Fruit fly (Drosophila melanogaster) whole organism, adult: Measurements from ENCODE around the gene aay.

Source experiments
- CG11617 ChIP-seq: fragments of 200-800 bp; sonication (Bioruptor generic); optimal IDR thresholded peaks from 2 replicates; lab custom pipeline; 2017; ENCODE audit warnings: mild to moderate bottlenecking, missing biosample characterization, missing genetic modification reagents, missing genetic modification characterization
- CG12768 ChIP-seq: fragments of 200-800 bp; sonication (Bioruptor generic); optimal IDR thresholded peaks from 2 replicates; lab custom pipeline; 2017; ENCODE audit warnings: missing biosample characterization, missing genetic modification characterization, mild to moderate bottlenecking, moderate library complexity, missing genetic modification reagents
- CG14711 ChIP-seq: fragments of 200-800 bp; sonication (Bioruptor generic); optimal IDR thresholded peaks from 2 replicates; lab custom pipeline; 2018; ENCODE audit warnings: missing biosample characterization, mild to moderate bottlenecking, missing genetic modification characterization, moderate library complexity
- CG1620 ChIP-seq: fragments of 200-800 bp; sonication (Bioruptor generic); optimal IDR thresholded peaks from 2 replicates; lab custom pipeline; 2016; ENCODE audit warnings: missing biosample characterization, missing genetic modification characterization
- CG33017 ChIP-seq: fragments of 200-800 bp; sonication (Bioruptor generic); optimal IDR thresholded peaks from 2 replicates; lab custom pipeline; 2018; ENCODE audit warnings: missing biosample characterization, mild to moderate bottlenecking, missing genetic modification characterization, moderate library complexity
- CG5204 ChIP-seq: fragments of 200-800 bp; sonication (Bioruptor generic); optimal IDR thresholded peaks from 2 replicates; lab custom pipeline; 2016; ENCODE audit warnings: missing biosample characterization, missing genetic modification characterization
- CG7045 ChIP-seq: fragments of 200-800 bp; sonication (Bioruptor generic); optimal IDR thresholded peaks from 2 replicates; lab custom pipeline; 2017; ENCODE audit warnings: missing biosample characterization, mild to moderate bottlenecking, missing genetic modification characterization
- CG7101 ChIP-seq: fragments of 200-800 bp; sonication (Bioruptor generic); optimal IDR thresholded peaks from 2 replicates; lab custom pipeline; 2018; ENCODE audit warnings: missing biosample characterization, mild to moderate bottlenecking, missing genetic modification characterization, moderate library complexity
- Clk ChIP-seq: fragments of 200-800 bp; sonication (Bioruptor generic); optimal IDR thresholded peaks from 2 replicates; lab custom pipeline; 2017; ENCODE audit warnings: missing biosample characterization, missing genetic modification characterization
- Crg-1 ChIP-seq: fragments of 200-800 bp; sonication (Bioruptor generic); optimal IDR thresholded peaks from 2 replicates; lab custom pipeline; 2016; ENCODE audit warnings: missing biosample characterization, missing genetic modification characterization
- Hr96 ChIP-seq: fragments of 200-800 bp; sonication (Bioruptor generic); optimal IDR thresholded peaks from 2 replicates; lab custom pipeline; 2016; ENCODE audit warnings: missing biosample characterization, missing genetic modification characterization
- Mnt ChIP-seq: fragments of 200-800 bp; sonication (Bioruptor generic); optimal IDR thresholded peaks from 2 replicates; lab custom pipeline; 2016; ENCODE audit warnings: missing biosample characterization, mild to moderate bottlenecking, missing genetic modification characterization
- bab1 ChIP-seq: fragments of 200-800 bp; sonication (Bioruptor generic); optimal IDR thresholded peaks from 3 replicates; lab custom pipeline; 2019; ENCODE audit warnings: missing biosample characterization, mild to moderate bottlenecking, missing genetic modification characterization, moderate library complexity
- cic ChIP-seq: fragments of 200-800 bp; sonication (Bioruptor generic); optimal IDR thresholded peaks from 2 replicates; lab custom pipeline; 2017; ENCODE audit warnings: missing biosample characterization, mild to moderate bottlenecking, missing genetic modification characterization, moderate library complexity
- cnc ChIP-seq, 2 experiments: fragments of >200 bp; optimal IDR thresholded peaks; 2 replicates each; lab custom pipeline; 2017
- kay ChIP-seq: fragments of 200-800 bp; sonication (Bioruptor generic); peaks from one replicate; lab custom pipeline; 2016; ENCODE audit warnings: missing biosample characterization, missing genetic modification characterization, borderline replicate concordance
- ovo ChIP-seq: fragments of 200-800 bp; sonication (Bioruptor generic); optimal IDR thresholded peaks from 2 replicates; lab custom pipeline; 2016; ENCODE audit warnings: missing biosample characterization, missing genetic modification characterization
- pad ChIP-seq: fragments of 200-800 bp; sonication (Bioruptor generic); optimal IDR thresholded peaks from 3 replicates; lab custom pipeline; 2017; ENCODE audit warnings: missing biosample characterization, missing genetic modification characterization, mild to moderate bottlenecking, moderate library complexity, missing genetic modification reagents
- tj ChIP-seq: fragments of 200-800 bp; sonication (Bioruptor generic); optimal IDR thresholded peaks from 3 replicates; lab custom pipeline; 2017; ENCODE audit warnings: missing biosample characterization, mild to moderate bottlenecking, missing genetic modification characterization, moderate library complexity
- toe ChIP-seq: fragments of 200-800 bp; sonication (Bioruptor generic); optimal IDR thresholded peaks from 2 replicates; lab custom pipeline; 2016; ENCODE audit warnings: missing biosample characterization, missing genetic modification characterization

The aay gene

DNA sequence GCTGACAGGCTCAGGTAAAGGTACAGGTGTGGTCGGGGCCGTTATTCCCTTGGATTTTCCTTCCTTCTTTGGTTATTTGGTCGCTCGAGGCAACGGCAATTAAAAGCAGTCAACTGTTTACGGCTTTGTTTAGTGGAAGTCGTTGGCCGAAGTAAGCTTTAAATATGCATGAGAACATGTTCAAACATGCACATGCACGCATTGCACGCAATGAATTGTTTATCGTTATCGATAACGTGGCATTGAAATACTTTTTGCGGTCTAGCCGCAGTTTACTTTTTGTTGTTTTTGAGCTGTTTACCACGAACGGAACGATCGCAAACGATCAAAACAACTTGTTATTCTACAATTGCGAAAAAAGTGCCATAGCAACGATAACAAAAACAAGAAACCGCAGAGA is 1.4 kb upstream of the aay start:
- peak; percentile 32 for TF ChIP-seq cic (GFP tag; lab: Kevin White, UChicago)
- TF ChIP-seq CG11617 (GFP tag; lab: Kevin White, UChicago): no peak
- TF ChIP-seq Clk: no peak
- peak; percentile 33 for TF ChIP-seq tj
- TF ChIP-seq kay (GFP tag; lab: Kevin White, UChicago): no peak
- no peak for TF ChIP-seq Crg-1 (GFP tag; lab: Kevin White, UChicago)
- TF ChIP-seq ovo (GFP tag; lab: Kevin White, UChicago): peak; percentile 26

DNA sequence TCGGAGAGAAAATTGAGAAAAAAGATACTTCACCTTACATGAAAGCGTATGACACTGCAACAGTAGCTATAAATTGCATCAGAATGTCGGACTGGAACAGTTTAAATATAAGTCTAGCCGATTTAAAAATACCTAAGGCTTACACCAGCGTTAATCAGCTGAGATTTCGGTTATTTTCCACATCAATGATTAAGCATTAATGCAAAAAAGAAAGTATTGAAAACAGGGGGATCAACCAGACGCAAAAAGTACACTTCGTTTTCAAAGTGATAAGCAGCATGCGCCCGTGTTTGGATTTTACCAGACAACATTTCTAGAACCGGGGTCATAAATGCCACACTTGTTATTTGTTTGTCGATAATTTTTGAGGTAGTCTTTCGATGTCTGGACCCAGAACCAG is 918 bp upstream of the aay start:
- TF ChIP-seq cnc (optimal IDR thresholded peaks at IDR 0.05; lab: Kevin White, UChicago) (peak in 1 of 2 experiments; percentile 62), tj (no peak), toe (no peak), CG7101 (tag; lab: Kevin White, UChicago) (no peak), cic (GFP tag; lab: Kevin White, UChicago) (no peak)

DNA sequence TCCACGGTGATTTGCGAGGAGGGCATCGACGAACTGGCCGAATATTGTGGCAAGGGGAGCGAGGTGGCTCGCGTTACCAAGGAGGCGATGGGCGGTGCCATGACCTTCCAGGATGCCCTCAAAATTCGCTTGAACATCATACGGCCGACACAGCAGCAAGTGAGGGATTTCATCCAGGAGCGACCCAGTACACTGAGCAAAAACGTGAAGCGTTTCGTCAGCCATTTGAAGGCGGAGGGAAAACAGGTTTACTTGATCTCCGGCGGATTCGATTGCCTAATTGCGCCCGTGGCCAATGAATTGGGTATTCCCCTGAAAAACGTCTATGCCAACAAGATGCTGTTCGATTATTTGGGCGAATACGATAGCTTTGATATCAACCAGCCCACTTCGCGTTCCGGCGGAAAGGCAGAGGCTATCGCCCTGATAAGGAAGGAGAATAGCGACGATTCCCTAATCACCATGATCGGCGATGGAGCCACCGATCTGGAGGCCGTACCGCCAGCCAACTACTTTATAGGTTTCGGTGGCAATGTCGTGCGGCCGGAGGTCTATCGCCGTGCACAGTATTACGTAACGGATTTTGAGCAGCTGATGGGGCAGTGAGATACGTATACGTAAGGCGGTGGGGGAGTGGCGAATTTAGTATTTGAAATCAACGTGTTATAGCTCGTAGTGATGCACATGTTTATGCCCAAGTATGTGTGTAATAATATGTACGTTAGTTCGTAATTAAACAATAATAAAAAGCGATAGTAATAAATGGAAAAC is 889 bp downstream of the aay start:
- TF ChIP-seq Mnt: peak; percentile 50
- TF ChIP-seq CG33017: no peak
- TF ChIP-seq CG12768: peak; percentile 33
- peak; percentile 77 for TF ChIP-seq cic (GFP tag; lab: Kevin White, UChicago)

DNA sequence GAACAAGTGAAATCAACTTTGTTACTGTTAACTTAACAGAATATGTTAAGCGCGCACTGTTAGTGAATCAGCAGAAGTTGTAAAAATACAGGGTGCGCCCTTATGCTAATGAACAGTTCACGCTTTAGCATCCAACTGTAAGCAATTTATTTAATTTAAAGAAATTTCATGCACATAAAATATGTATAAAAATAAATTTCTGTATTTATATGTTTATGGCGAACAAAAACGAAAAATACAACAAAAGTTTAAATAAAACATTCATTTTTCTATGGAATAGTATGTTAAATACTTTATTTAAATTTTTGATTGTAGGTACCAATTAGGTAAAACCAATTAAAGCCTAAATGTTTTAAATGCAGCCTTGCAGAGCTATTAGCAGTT is 1.5 kb downstream of the aay start:
- TF ChIP-seq CG12768: peak; percentile 18
- no peak for TF ChIP-seq Crg-1 (GFP tag; lab: Kevin White, UChicago)
- TF ChIP-seq toe: no peak
- TF ChIP-seq CG1620: no peak
- TF ChIP-seq Mnt: no peak
- no peak for TF ChIP-seq CG5204 (GFP tag; lab: Kevin White, UChicago)
- TF ChIP-seq CG14711: peak; percentile 57
- peak; percentile 32 for TF ChIP-seq CG11617 (GFP tag; lab: Kevin White, UChicago)
- no peak for TF ChIP-seq Clk
- no peak for TF ChIP-seq cic (GFP tag; lab: Kevin White, UChicago)
- peak in 1 of 2 experiments; percentile 78 for TF ChIP-seq cnc (optimal IDR thresholded peaks at IDR 0.05; lab: Kevin White, UChicago)
- TF ChIP-seq ovo (GFP tag; lab: Kevin White, UChicago): no peak
- TF ChIP-seq kay (GFP tag; lab: Kevin White, UChicago): peak; percentile 97
- no peak for TF ChIP-seq bab1 (GFP tag; lab: Kevin White, UChicago)
- peak; percentile 10 for TF ChIP-seq CG7101 (tag; lab: Kevin White, UChicago)
- no peak for TF ChIP-seq Hr96
- TF ChIP-seq pad (GFP tag; lab: Kevin White, UChicago): no peak
- no peak for TF ChIP-seq tj
- peak; percentile 65 for TF ChIP-seq CG33017
- TF ChIP-seq CG7045: peak; percentile 36

DNA sequence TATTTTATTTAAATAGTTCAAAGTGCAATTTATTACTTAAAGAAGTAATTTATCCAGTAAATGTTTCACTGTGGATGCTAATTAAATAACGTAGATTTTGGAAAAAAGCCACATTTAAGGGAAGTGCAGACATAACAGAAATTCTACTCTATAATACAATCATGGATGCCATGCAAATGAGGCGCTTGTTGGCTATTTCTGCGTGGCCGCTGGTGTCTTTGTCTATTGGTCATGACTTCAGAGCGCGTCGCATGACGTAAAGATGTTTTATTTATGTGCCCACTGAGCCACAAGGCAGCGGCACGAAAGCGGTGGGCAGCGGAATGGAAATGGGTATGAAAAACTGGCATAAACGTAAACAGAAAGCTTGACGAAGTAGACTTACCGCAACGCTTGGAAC is 2.8 kb downstream of the aay start:
- no peak for TF ChIP-seq CG5204 (GFP tag; lab: Kevin White, UChicago)
- no peak for TF ChIP-seq kay (GFP tag; lab: Kevin White, UChicago)
- TF ChIP-seq pad (GFP tag; lab: Kevin White, UChicago): no peak
- no peak for TF ChIP-seq CG33017
- TF ChIP-seq CG14711: no peak
- TF ChIP-seq bab1 (GFP tag; lab: Kevin White, UChicago): no peak
- TF ChIP-seq cnc (optimal IDR thresholded peaks at IDR 0.05; lab: Kevin White, UChicago): no peak
- no peak for TF ChIP-seq Mnt
- TF ChIP-seq CG7101 (tag; lab: Kevin White, UChicago): no peak
- TF ChIP-seq tj: no peak
- no peak for TF ChIP-seq CG11617 (GFP tag; lab: Kevin White, UChicago)
- TF ChIP-seq CG1620: no peak
- TF ChIP-seq ovo (GFP tag; lab: Kevin White, UChicago): no peak
- no peak for TF ChIP-seq cic (GFP tag; lab: Kevin White, UChicago)
- no peak for TF ChIP-seq CG12768
- TF ChIP-seq Clk: no peak
- TF ChIP-seq Crg-1 (GFP tag; lab: Kevin White, UChicago): no peak
- no peak for TF ChIP-seq Hr96
- TF ChIP-seq CG7045: no peak
- no peak for TF ChIP-seq toe

DNA sequence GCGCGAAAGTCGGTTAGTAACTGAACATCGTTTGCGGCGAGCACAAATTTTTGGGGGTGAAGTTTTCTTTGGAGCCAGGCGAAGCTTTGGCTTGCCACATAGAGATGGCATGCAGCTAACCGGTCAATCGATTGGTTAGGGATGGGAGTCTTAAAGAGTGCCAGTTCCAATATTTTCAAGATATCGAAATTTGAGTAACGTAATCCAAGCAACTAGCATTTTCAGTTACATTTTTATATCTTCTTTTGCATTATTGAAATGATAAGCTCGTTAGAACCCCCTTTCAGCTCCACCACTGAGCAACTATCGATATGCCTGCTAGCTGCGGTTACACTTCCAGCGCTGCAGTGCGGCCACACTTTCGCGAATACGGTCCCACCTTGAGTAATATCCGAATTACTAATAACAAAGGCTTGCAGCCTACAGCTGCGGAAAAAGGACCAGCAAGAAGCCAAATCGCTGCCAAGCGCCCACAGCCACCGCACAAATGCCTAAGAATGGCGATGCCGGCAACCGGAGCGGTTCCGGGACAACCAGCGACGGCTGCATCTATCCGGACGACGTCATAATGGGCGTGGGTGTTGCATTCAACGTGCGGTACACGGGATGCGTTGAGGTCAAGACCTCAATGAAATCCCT is 3.7 kb downstream of the aay start, which contains the start of the genes Atat and Shc:
Atat (minus strand) TSS at position 103 of the 639 bp plus-strand sequence.
Shc (plus strand) TSS at position 355 of the 639 bp plus-strand sequence.
- TF ChIP-seq CG11617 (GFP tag; lab: Kevin White, UChicago) (peak; percentile 97), CG7101 (tag; lab: Kevin White, UChicago) (peak; percentile 99), CG12768 (peak; percentile 99), Mnt (peak; percentile 94), tj (peak; percentile 89), CG14711 (peak; percentile 95), CG1620 (peak; percentile 100), CG7045 (peak; percentile 98), cnc (optimal IDR thresholded peaks at IDR 0.05; lab: Kevin White, UChicago) (no peak), CG5204 (GFP tag; lab: Kevin White, UChicago) (no peak), CG33017 (peak; percentile 97), cic (GFP tag; lab: Kevin White, UChicago) (peak; percentile 89), Hr96 (peak; percentile 100), Crg-1 (GFP tag; lab: Kevin White, UChicago) (peak; percentile 99), bab1 (GFP tag; lab: Kevin White, UChicago) (peak; percentile 99), pad (GFP tag; lab: Kevin White, UChicago) (peak; percentile 95), toe (peak; percentile 100), Clk (peak; percentile 99), kay (GFP tag; lab: Kevin White, UChicago) (peak; percentile 97), ovo (GFP tag; lab: Kevin White, UChicago) (peak; percentile 96)
